Worm (Caenorhabditis elegans) whole organism, dauer: ENCODE measurements around the gene ZC404.15.

Source experiments
- unc-62 ChIP-seq: sonication (generic microtip); optimal IDR thresholded peaks from 2 replicates; lab custom pipeline; 2017; ENCODE audit warnings: missing biosample characterization, missing genetic modification reagents, missing genetic modification characterization

Gene ZC404.15

DNA sequence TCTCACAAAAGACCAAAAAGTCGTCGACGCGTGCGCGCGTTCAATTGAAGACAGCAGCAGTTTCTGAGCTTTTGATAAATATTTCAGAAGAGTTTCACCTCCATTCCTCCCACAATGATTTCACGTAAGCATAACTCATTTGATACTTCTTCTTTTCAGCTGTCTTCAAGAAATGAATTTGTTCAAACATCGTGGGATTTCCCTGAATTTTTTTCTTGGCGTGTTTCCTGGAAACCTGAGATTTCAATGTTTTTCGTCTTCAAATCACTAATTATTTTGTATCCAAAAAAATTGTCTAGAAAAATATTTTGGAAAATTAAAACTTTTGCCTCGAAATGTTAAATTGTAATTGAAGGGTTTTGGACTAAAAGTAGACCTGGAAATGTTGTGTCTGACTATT lies 1.8 kb upstream of the ZC404.15 start:
- no peak for TF ChIP-seq unc-62

DNA sequence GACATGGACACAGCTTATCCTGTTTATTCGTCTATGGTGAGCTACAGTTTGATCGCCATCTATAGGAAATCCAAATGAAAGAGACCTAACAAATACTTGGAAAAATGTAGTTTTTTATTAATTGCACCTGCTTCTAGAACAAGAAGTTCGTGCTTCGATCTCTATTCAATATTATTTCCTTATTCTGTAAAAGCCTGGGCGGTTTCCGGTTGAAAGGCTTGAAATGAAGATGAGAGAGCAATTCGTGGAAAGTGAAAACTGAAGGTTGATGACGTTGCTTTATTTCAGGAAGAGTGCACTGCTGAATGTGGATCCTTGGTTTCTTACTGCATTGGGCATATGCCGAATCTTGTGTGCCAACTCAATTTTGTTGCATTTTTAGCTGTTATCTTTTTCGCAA lies 410 bp downstream of the ZC404.15 start:
- no peak for TF ChIP-seq unc-62

DNA sequence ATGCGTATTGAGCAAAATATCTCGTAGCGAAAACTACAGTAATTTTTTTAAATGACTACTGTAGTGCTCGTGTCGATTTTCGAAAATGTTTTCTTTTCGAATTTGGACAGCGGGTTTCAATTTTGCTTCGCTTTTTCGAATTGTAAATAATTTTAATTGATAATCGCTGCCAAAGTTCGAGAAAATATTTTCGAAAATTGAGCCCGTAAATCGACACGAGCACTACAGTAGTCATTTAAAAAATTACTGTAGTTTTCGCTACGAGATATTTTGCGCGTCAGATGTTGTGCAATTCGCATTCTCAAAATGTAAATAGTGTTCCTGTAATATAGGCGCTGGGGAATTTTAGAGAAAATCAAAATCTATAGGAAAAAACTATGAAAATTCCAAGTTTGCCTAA lies 2.0 kb downstream of the ZC404.15 start:
- no peak for TF ChIP-seq unc-62

DNA sequence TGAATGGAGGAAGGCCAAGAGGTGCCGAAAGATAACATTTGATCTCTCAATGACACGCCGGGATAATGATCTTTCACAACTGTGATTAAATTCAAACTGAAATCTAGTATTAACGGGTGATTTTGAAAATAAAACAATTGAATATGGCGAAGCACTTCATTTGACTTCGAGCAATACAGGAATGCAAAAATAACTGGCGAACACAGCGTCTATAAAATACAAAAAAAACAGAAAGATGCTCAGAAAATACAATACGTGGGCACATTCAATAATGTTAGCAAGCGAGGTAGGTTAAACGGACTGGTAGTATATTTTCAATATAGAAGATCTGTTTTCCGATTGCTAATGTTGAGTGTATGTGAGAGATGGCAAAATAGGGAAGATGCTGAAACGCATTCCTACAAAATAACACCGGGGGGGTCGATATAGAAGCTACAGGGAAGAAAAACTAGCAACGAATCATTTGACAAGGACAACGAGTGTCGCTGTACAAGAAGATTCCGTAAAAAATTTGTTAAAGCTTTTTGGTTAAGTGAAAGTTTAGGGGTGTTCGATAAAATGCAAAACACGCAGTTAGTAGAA lies 2.9 kb downstream of the ZC404.15 start:
- TF ChIP-seq unc-62, result no peak

DNA sequence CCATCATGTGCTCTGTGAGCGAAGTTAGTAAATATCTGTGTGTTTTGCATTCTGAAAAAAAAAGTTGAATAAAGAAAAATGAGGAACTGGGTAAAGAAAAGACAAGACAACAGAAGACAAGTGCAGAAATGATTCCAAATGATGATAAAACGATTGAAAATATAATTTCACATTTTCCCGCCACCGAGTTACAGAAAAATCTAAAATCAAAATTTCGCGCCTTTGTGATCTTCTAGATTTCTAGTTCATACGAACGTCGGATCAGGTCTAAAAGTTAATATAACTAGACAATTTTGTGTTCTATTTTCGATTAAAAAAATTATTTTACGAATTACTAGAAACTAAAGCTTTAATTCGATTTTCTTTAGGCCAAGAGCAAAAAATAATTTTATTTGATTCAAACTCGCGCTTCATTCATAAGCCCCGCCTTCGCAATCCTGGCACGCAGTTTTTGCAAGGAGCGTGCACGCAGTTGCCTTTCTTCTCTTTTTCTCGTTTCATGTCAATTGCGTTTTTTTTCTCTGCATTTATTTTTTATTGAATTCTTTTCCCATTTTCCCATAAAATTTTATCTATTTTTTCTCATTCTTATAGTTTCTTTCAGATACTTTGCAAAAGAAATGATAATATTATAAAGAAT lies 4.7 kb downstream of the ZC404.15 start, which contains the start of the genes spn-4 and spe-39:
Gene spn-4 (minus strand): TSS at position 51 of the 640 bp plus-strand sequence.
Gene spe-39 (plus strand): TSS at position 599 of the 640 bp plus-strand sequence.
- TF ChIP-seq unc-62, result no peak

DNA sequence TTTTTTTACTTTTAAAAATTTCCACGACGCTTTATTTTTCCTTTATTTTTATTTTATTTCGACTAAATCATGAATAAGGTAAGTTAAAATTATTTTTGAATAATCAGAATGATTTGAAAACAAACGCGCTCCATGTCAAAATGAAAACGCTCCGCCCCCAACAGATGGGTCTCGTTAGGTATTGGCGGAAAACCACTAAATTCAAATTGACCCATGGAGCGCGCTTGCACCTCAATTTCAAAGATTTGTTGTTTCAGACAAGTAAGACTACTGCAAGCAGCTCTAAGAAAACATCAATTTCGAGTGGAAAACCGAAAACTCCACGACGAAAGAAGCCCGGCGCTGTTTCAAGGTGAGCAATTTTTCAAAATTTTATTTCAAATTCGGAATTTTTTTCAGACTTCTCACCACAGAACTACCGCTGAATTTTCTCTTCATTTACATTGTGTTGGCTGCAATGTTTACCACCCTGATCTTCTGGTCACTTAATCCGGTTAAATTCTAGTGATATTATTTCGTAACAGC lies 7.7 kb downstream of the ZC404.15 start, which contains the start of gene ZC404.2:
Gene ZC404.2 (plus strand): TSS at position 47 of the 525 bp plus-strand sequence.
- TF ChIP-seq unc-62, result no peak

DNA sequence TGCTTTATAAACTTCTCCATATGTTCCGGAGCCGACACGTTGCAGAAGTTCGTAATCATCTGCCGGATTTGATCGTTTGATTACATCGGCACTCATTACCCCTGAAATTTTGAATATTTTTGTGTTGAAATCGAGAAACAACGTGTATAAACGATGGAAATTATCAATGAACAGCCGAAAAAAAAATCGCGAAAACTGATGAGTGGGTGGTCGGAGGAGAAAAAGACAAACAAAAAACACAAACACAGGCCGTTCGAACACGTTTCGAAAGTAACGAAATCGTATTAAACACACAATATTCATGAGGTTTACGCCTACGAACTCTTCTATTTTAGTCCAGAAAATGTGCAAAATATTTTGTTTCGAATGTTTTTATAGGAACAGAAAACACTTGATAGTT lies 12.3 kb downstream of the ZC404.15 start, which contains the start of gene gck-2:
Gene gck-2 (minus strand): TSS at position 101 of the 400 bp plus-strand sequence.
- TF ChIP-seq unc-62, result no peak

DNA sequence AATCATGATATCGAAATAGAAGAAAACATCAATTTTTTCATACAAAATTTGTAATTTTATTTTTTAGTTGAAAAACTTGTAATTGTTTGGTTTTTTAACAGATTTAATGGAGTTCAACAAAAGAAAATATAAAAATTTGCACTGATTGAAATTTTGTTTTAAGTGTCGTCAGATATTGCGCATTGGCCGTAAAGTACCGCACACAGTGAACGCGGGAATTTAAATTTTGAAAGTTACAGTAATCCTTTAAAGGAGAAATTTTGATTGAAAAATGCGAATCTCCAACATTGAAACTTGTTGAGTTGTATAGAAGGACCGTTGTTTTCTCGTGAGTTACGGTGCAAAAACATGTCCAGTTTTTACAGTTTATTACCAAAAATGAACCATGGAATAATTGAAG lies 12.7 kb downstream of the ZC404.15 start:
- no peak for TF ChIP-seq unc-62

DNA sequence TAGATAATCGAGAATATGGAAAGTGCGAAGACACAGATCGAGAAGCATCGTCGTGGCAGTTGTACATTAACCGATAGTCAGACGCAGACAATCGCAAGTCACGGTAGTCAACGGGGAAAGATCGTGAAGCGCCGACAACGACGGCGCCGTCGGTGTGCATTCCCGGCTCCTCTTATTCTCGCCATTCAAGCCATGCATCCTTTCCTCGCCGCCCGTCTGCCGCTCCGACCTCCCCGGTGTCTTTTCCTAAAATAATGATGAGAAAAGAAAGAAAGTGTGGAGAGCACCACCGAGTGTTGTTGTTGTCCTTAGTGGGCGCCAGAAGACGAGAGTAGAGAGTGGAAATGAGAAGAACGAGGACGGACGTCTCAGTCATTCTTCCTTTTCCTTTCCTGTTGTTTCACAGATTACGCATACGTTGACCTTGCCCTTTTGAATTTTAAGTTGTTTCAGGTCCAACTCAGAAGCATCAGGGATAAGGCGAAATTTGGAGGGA lies 13.5 kb downstream of the ZC404.15 start, which contains the start of gene ZC404.1:
Gene ZC404.1 (plus strand): TSS at position 446 of the 496 bp plus-strand sequence.
- TF ChIP-seq unc-62, result no peak

DNA sequence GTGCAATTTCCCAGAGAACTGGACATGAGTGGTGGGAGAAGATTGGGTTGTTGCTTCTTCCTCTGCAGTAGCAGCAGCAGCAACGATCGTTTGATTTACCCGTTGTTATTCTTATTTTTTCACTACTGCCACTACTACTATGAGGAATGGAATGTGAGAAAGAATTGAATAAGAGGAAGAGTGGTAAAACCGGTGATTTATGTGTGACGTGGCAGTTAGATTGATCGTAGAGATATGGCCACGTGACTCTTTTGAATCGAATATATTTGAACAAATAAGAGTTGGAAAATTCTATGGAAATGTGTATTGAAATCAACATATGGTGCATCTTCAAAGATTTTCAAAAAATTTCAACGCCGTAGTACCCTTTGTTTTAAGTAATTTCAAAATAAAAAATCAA lies 16.0 kb downstream of the ZC404.15 start:
- TF ChIP-seq unc-62, result no peak

DNA sequence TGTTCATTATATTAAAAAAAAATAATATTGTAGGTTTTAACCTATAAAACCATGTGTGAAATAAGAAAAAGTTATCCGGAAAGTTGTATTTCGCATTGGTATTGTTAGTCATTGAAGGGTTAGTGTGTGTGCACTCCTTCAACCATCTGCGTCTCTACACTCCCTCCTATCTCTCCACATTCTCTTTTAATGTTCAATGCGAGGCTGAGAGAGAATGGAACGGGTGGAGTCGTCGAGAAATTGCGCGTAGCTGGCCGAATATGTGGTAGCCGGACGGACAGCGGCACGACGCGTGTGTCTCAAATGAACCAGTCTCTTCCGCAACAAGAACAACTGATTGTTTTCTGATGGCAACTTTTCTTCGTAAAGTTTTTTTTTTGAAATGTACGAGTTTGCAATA lies 16.6 kb downstream of the ZC404.15 start:
- no peak for TF ChIP-seq unc-62

DNA sequence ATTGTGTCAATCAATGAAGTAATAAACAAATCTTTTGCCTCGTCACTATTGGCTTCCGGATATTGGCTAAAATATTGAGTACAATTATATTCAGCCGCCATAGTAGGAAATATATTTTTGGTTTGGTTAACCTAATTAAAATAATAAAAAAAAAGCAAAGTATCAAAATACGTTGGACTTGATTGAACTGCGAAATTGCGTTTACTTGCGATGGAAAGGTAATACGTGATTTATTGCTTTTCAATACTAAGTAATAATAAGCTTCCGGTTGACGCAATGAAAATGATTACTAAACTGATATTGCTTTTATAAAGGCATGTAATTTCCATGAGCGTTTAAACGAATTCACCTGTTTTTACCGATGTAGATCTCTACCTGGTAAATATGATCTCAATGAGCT lies 19.3 kb downstream of the ZC404.15 start, which contains the start of gene dmsr-9:
Gene dmsr-9 (minus strand): TSS at position 101 of the 400 bp plus-strand sequence.
- TF ChIP-seq unc-62, result no peak

DNA sequence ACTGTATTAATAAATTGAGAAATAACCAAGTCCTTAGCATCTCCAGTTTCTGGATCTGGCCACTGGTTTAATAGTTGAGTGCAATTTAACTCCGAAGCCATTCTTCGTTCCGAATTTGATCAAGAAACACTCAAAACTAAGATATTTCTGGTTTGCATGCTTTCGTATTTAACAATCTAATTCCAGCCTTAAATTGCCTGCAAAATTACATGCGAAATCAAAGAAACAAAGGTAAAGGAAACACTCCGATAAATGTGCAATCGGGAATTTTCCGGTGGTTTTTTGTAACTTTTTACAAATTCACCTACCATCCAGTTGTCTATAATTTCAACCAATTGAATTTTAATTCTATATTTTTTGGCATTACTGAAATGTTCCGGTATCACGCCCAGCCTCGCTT lies 21.6 kb downstream of the ZC404.15 start, which contains the start of gene dmsr-10:
Gene dmsr-10 (minus strand): TSS at position 101 of the 400 bp plus-strand sequence.
- TF ChIP-seq unc-62, result no peak

DNA sequence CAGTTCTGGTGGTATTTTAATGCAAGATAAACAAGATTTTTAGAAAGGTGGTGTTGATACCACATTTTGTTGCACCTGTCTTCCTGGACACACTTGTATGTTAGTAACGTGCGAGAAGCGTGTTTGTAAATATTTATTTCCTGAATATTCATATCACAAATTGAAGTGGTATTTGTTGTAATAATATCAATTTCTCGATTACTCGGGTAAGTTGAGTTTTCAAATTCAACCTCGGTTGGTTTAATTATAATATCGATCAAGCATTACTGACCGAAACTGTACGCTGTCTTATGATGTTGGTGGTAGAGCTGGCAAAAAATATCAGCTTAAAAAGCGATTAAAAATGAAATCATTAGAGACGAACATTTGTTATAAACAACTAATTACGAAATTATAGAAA lies 23.7 kb downstream of the ZC404.15 start, which contains the start of gene dmsr-11:
Gene dmsr-11 (minus strand): TSS at position 101 of the 400 bp plus-strand sequence.
- no peak for TF ChIP-seq unc-62

DNA sequence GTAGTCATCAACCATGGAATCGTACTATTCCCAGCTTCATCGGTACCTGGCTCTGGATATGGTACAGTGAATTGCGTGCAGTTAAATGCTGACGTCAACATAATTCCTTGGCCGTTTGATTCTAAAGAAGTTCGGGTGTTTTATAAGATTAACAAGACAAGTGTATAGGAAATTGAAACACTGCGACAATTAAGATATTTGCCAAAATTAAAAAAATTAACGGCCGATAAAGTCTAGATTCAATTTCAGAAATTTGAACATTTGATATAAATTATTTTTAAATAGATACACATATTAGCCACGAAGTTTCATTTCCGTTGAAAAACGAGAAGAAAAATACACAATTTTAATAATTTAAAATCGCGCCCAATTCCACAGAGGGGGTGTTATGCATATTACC lies 26.1 kb downstream of the ZC404.15 start, which contains the start of gene dmsr-12:
Gene dmsr-12 (minus strand): TSS at position 101 of the 400 bp plus-strand sequence.
- no peak for TF ChIP-seq unc-62

DNA sequence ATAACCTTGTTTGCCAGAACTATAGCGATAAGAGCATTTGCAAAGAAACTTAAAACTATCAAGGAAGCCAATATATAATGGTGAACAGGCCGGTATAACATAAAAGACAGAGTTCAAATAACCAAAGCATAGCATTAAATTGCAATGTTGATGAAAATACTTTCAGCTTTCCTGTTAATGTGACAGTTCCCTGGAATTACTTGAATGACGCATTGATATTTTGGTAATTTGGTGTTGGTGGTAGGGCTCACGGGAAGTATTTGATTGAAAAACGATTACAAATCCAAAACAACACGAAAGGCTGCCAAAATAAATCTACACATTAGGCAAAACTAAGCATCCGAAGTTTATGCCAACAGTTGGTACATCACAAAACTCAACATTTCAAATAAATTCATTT lies 28.7 kb downstream of the ZC404.15 start, which contains the start of gene dmsr-16:
Gene dmsr-16 (minus strand): TSS at position 101 of the 400 bp plus-strand sequence.
- no peak for TF ChIP-seq unc-62

DNA sequence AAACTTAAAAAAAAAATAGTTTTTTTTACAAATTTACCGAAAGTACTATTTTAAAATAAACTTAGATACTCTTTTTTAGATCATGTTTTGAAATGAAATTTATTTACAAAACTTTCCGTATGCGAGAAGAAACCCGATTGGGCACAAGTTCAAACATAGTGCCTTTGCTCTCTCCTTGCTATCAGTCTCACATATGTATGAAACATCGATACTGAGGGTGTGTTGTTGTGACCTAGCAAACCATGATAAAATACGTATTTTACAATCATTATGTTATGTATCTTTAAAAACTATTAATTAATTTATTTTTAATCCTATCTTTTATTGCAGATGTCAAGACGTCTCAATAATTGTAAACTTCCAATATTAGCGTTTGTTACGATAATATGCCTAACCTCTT lies 29.8 kb downstream of the ZC404.15 start:
- TF ChIP-seq unc-62, result no peak
